Comparison of ENCODE assay signal across 1 fruit fly cellular context in genomic region chr2L:3302958-3303842, dm6.
A peak's percentile ranks its signal among the peaks of the same experiment; 100 is the strongest.
TF ChIP-seq lines count a peak whose summit lies in the region.

Gene CG9663 (minus strand): TSS chr2L:3303130.

TF ChIP-seq in whole organism, embryonic, 481 proteins besides CTCF, POLR2A, EP300 and RAD21 (continued from another document and continues in another):
- TF ChIP-seq z (GFP tag; IDR thresholded peaks at IDR 0.05; lab: Robert Waterston, UW) (no peak), bowl (GFP tag; IDR thresholded peaks at IDR 0.05; lab: Robert Waterston, UW) (peak; percentile 40; the same call in 1 of the 2 replicates), esg (GFP tag; conservative IDR thresholded peaks at IDR 0.05; lab: Robert Waterston, UW) (no peak), CG17385 (GFP tag; optimal IDR thresholded peaks at IDR 0.05; lab: Kevin White, UChicago) (peak; percentile 35), fu2 (GFP tag; optimal IDR thresholded peaks at IDR 0.05; lab: Kevin White, UChicago) (no peak), phol (tag; optimal IDR thresholded peaks at IDR 0.05; lab: Kevin White, UChicago) (peak; percentile 7), YL-1 (GFP tag; optimal IDR thresholded peaks at IDR 0.05; lab: Kevin White, UChicago) (peak; percentile 20), H2.0 (GFP tag; IDR thresholded peaks at IDR 0.05; lab: Robert Waterston, UW) (no peak), CG10462 (GFP tag; optimal IDR thresholded peaks at IDR 0.05; lab: Kevin White, UChicago) (no peak), pb (GFP tag; optimal IDR thresholded peaks at IDR 0.05; lab: Kevin White, UChicago) (peak; percentile 29), schlank (tag; optimal IDR thresholded peaks at IDR 0.05; lab: Kevin White, UChicago) (peak; percentile 18), prd (optimal IDR thresholded peaks at IDR 0.05; lab: Kevin White, UChicago) (no peak), prd (GFP tag; IDR thresholded peaks at IDR 0.05; lab: Robert Waterston, UW) (0 out of 3 replicates have a peak, but pooled peaks have one; percentile 9), CG12299 (tag; optimal IDR thresholded peaks at IDR 0.05; lab: Kevin White, UChicago) (no peak), CG6854 (GFP tag; optimal IDR thresholded peaks at IDR 0.05; lab: Kevin White, UChicago) (peak; percentile 18), eve (GFP tag; optimal IDR thresholded peaks at IDR 0.05; lab: Kevin White, UChicago) (peak in 1 of 2 experiments; percentile 27), PHDP (tag; optimal IDR thresholded peaks at IDR 0.05; lab: Kevin White, UChicago) (peak; percentile 29), CG3847 (GFP tag; IDR thresholded peaks at IDR 0.05; lab: Robert Waterston, UW) (peak; percentile 45), CG11398 (GFP tag; optimal IDR thresholded peaks at IDR 0.05; lab: Kevin White, UChicago) (no peak), ATbp (GFP tag; optimal IDR thresholded peaks at IDR 0.05; lab: Kevin White, UChicago) (no peak), Hsf (GFP tag; optimal IDR thresholded peaks at IDR 0.05; lab: Kevin White, UChicago) (no peak), Rfx (GFP tag; IDR thresholded peaks at IDR 0.05; lab: Robert Waterston, UW) (peak; percentile 52), CG12071 (GFP tag; optimal IDR thresholded peaks at IDR 0.05; lab: Kevin White, UChicago) (peak; percentile 39), ci (GFP tag; IDR thresholded peaks at IDR 0.05; lab: Robert Waterston, UW) (peak; percentile 71; the same call in 2 of the 3 replicates), Taf1 (GFP tag; IDR thresholded peaks at IDR 0.05; lab: Robert Waterston, UW) (0 out of 2 replicates have a peak, but pooled peaks have one; percentile 30), CG2875 (GFP tag; optimal IDR thresholded peaks at IDR 0.05; lab: Kevin White, UChicago) (no peak), sim (GFP tag; IDR thresholded peaks at IDR 0.05; lab: Robert Waterston, UW) (no peak), ab (GFP tag; optimal IDR thresholded peaks at IDR 0.05; lab: Kevin White, UChicago) (peak; percentile 25), bab2 (GFP tag; optimal IDR thresholded peaks at IDR 0.05; lab: Kevin White, UChicago) (no peak), CG32767 (GFP tag; IDR thresholded peaks at IDR 0.05; lab: Robert Waterston, UW) (no peak), CG10431 (GFP tag; optimal IDR thresholded peaks at IDR 0.05; lab: Kevin White, UChicago) (peak; percentile 51), slp2 (GFP tag; optimal IDR thresholded peaks at IDR 0.05; lab: Kevin White, UChicago) (no peak), CG11723 (GFP tag; optimal IDR thresholded peaks at IDR 0.05; lab: Kevin White, UChicago) (no peak), Scr (GFP tag; IDR thresholded peaks at IDR 0.05; lab: Robert Waterston, UW; ENCODE audit: partially characterized antibody) (0 out of 2 replicates have a peak, but pooled peaks have one; percentile 8), nmo (GFP tag; optimal IDR thresholded peaks at IDR 0.05; lab: Kevin White, UChicago) (peak; percentile 17), CG12219 (GFP tag; optimal IDR thresholded peaks at IDR 0.05; lab: Kevin White, UChicago) (peak; percentile 14), ind (GFP tag; optimal IDR thresholded peaks at IDR 0.05; lab: Kevin White, UChicago) (no peak), sens (GFP tag; lab: Kevin White, UChicago) (peak; percentile 19), oc (tag; optimal IDR thresholded peaks at IDR 0.05; lab: Kevin White, UChicago) (peak; percentile 31), tup (GFP tag; optimal IDR thresholded peaks at IDR 0.05; lab: Kevin White, UChicago) (no peak), sc (optimal IDR thresholded peaks at IDR 0.05; lab: Kevin White, UChicago) (no peak), sc (GFP tag; optimal IDR thresholded peaks at IDR 0.05; lab: Kevin White, UChicago) (no peak), bcd (GFP tag; optimal IDR thresholded peaks at IDR 0.05; lab: Kevin White, UChicago) (no peak), Stat92E (GFP tag; optimal IDR thresholded peaks at IDR 0.05; lab: Kevin White, UChicago) (peak in 1 of 3 experiments; percentile 59), ash1 (GFP tag; optimal IDR thresholded peaks at IDR 0.05; lab: Kevin White, UChicago) (peak; percentile 13), CG30431 (GFP tag; optimal IDR thresholded peaks at IDR 0.05; lab: Kevin White, UChicago) (no peak), klu (GFP tag; IDR thresholded peaks at IDR 0.05; lab: Robert Waterston, UW) (no peak; the same call in 1 of the 2 replicates), chn (GFP tag; optimal IDR thresholded peaks at IDR 0.05; lab: Kevin White, UChicago) (peak; percentile 4), CG12744 (GFP tag; optimal IDR thresholded peaks at IDR 0.05; lab: Kevin White, UChicago) (no peak), Xrp1 (GFP tag; IDR thresholded peaks at IDR 0.05; lab: Robert Waterston, UW) (no peak), CG14860 (GFP tag; IDR thresholded peaks at IDR 0.05; lab: Robert Waterston, UW; ENCODE audit: partially characterized antibody) (no peak), Abd-B (GFP tag; optimal IDR thresholded peaks at IDR 0.05; lab: Kevin White, UChicago) (no peak), aop (GFP tag; IDR thresholded peaks at IDR 0.05; lab: Robert Waterston, UW) (no peak), CG15696 (tag; optimal IDR thresholded peaks at IDR 0.05; lab: Kevin White, UChicago) (no peak), pnt (GFP tag; optimal IDR thresholded peaks at IDR 0.05; lab: Kevin White, UChicago) (no peak), D (optimal IDR thresholded peaks at IDR 0.05; lab: Kevin White, UChicago) (peak; percentile 66), D (GFP tag; optimal IDR thresholded peaks at IDR 0.05; lab: Kevin White, UChicago) (peak; percentile 8), h (optimal IDR thresholded peaks at IDR 0.05; lab: Kevin White, UChicago) (no peak), bigmax (GFP tag; optimal IDR thresholded peaks at IDR 0.05; lab: Kevin White, UChicago) (no peak), Gug (GFP tag; IDR thresholded peaks at IDR 0.05; lab: Robert Waterston, UW) (peak; percentile 31; the same call in 1 of the 4 replicates), Mad (GFP tag; optimal IDR thresholded peaks at IDR 0.05; lab: Kevin White, UChicago) (no peak), tll (GFP tag; optimal IDR thresholded peaks at IDR 0.05; lab: Kevin White, UChicago) (no peak), Opbp (GFP tag; IDR thresholded peaks at IDR 0.05; lab: Robert Waterston, UW; ENCODE audit: partially characterized antibody) (0 out of 3 replicates have a peak, but pooled peaks have one; percentile 44), dati (GFP tag; IDR thresholded peaks at IDR 0.05; lab: Robert Waterston, UW) (no peak), mld (GFP tag; IDR thresholded peaks at IDR 0.05; lab: Robert Waterston, UW; ENCODE audit: partially characterized antibody) (no peak), Six4 (GFP tag; optimal IDR thresholded peaks at IDR 0.05; lab: Kevin White, UChicago) (no peak), Max (GFP tag; optimal IDR thresholded peaks at IDR 0.05; lab: Kevin White, UChicago) (peak; percentile 11), Spps (tag; optimal IDR thresholded peaks at IDR 0.05; lab: Kevin White, UChicago) (no peak), Atf6 (GFP tag; IDR thresholded peaks at IDR 0.05; lab: Robert Waterston, UW) (peak; percentile 14; the same call in 1 of the 2 replicates), Side (GFP tag; optimal IDR thresholded peaks at IDR 0.05; lab: Kevin White, UChicago) (peak; percentile 13), CG34224 (GFP tag; IDR thresholded peaks at IDR 0.05; lab: Robert Waterston, UW; ENCODE audit: partially characterized antibody) (peak; percentile 60), CG10565 (GFP tag; optimal IDR thresholded peaks at IDR 0.05; lab: Kevin White, UChicago) (no peak), CG2889 (GFP tag; IDR thresholded peaks at IDR 0.05; lab: Robert Waterston, UW) (no peak), HLH4C (GFP tag; IDR thresholded peaks at IDR 0.05; lab: Robert Waterston, UW; ENCODE audit: partially characterized antibody) (peak; percentile 39; the same call in 1 of the 3 replicates), CG12769 (tag; optimal IDR thresholded peaks at IDR 0.05; lab: Kevin White, UChicago) (peak; percentile 71), CG1603 (tag; optimal IDR thresholded peaks at IDR 0.05; lab: Kevin White, UChicago) (peak; percentile 57), CG6272 (GFP tag; IDR thresholded peaks at IDR 0.05; lab: Robert Waterston, UW) (no peak), Eip74EF (GFP tag; optimal IDR thresholded peaks at IDR 0.05; lab: Kevin White, UChicago) (peak in 1 of 2 experiments; percentile 5), CG2129 (GFP tag; IDR thresholded peaks at IDR 0.05; lab: Robert Waterston, UW; ENCODE audit: partially characterized antibody) (no peak), grau (tag; optimal IDR thresholded peaks at IDR 0.05; lab: Kevin White, UChicago) (no peak), kah (GFP tag; optimal IDR thresholded peaks at IDR 0.05; lab: Kevin White, UChicago) (no peak), CG11456 (GFP tag; IDR thresholded peaks at IDR 0.05; lab: Robert Waterston, UW) (no peak), gfzf (GFP tag; optimal IDR thresholded peaks at IDR 0.05; lab: Kevin White, UChicago) (peak; percentile 91), dimm (GFP tag; IDR thresholded peaks at IDR 0.05; lab: Robert Waterston, UW) (no peak), CG15269 (tag; optimal IDR thresholded peaks at IDR 0.05; lab: Kevin White, UChicago) (no peak), trem (tag; optimal IDR thresholded peaks at IDR 0.05; lab: Kevin White, UChicago) (peak; percentile 43), CG6654 (GFP tag; optimal IDR thresholded peaks at IDR 0.05; lab: Kevin White, UChicago) (no peak), sug (tag; optimal IDR thresholded peaks at IDR 0.05; lab: Kevin White, UChicago) (peak; percentile 44), CG13894 (tag; optimal IDR thresholded peaks at IDR 0.05; lab: Kevin White, UChicago) (peak; percentile 48), CG7928 (GFP tag; optimal IDR thresholded peaks at IDR 0.05; lab: Kevin White, UChicago) (no peak), stc (GFP tag; IDR thresholded peaks at IDR 0.05; lab: Robert Waterston, UW) (no peak), Sox100B (GFP tag; optimal IDR thresholded peaks at IDR 0.05; lab: Kevin White, UChicago) (no peak), Vsx1 (GFP tag; optimal IDR thresholded peaks at IDR 0.05; lab: Kevin White, UChicago) (no peak), sr (GFP tag; IDR thresholded peaks at IDR 0.05; lab: Robert Waterston, UW) (peak; percentile 92), MESR4 (GFP tag; optimal IDR thresholded peaks at IDR 0.05; lab: Kevin White, UChicago) (no peak), CG12942 (GFP tag; optimal IDR thresholded peaks at IDR 0.05; lab: Kevin White, UChicago) (no peak), Awh (GFP tag; IDR thresholded peaks at IDR 0.05; lab: Robert Waterston, UW) (peak; percentile 49; the same call in 1 of the 2 replicates), HmgZ (tag; optimal IDR thresholded peaks at IDR 0.05; lab: Kevin White, UChicago) (peak; percentile 46), Dip2 (GFP tag; IDR thresholded peaks at IDR 0.05; lab: Robert Waterston, UW) (no peak), CG7745 (tag; optimal IDR thresholded peaks at IDR 0.05; lab: Kevin White, UChicago) (peak; percentile 11), CG7987 (GFP tag; optimal IDR thresholded peaks at IDR 0.05; lab: Kevin White, UChicago) (no peak), scrt (GFP tag; optimal IDR thresholded peaks at IDR 0.05; lab: Kevin White, UChicago) (peak; percentile 37), CG6689 (GFP tag; IDR thresholded peaks at IDR 0.05; lab: Robert Waterston, UW) (no peak), CG33213 (GFP tag; optimal IDR thresholded peaks at IDR 0.05; lab: Kevin White, UChicago) (peak; percentile 38), CG13775 (GFP tag; optimal IDR thresholded peaks at IDR 0.05; lab: Kevin White, UChicago) (peak; percentile 1), Dll (GFP tag; IDR thresholded peaks at IDR 0.05; lab: Robert Waterston, UW; ENCODE audit: partially characterized antibody) (peak; percentile 43; the same call in 2 of the 4 replicates), Ets65A (GFP tag; lab: Kevin White, UChicago) (no peak), Dp (GFP tag; optimal IDR thresholded peaks at IDR 0.05; lab: Kevin White, UChicago) (peak; percentile 95), ttk (GFP tag; IDR thresholded peaks at IDR 0.05; lab: Robert Waterston, UW) (peak; percentile 55), stwl (tag; optimal IDR thresholded peaks at IDR 0.05; lab: Kevin White, UChicago) (peak; percentile 95), Hmr (GFP tag; optimal IDR thresholded peaks at IDR 0.05; lab: Kevin White, UChicago) (no peak), C15 (GFP tag; IDR thresholded peaks at IDR 0.05; lab: Robert Waterston, UW) (no peak), zfh2 (GFP tag; optimal IDR thresholded peaks at IDR 0.05; lab: Kevin White, UChicago) (peak; percentile 24), CG11247 (GFP tag; IDR thresholded peaks at IDR 0.05; lab: Robert Waterston, UW) (0 out of 2 replicates have a peak, but pooled peaks have one; percentile 10), sima (GFP tag; optimal IDR thresholded peaks at IDR 0.05; lab: Kevin White, UChicago) (no peak), hkb (optimal IDR thresholded peaks at IDR 0.05; lab: Kevin White, UChicago) (no peak), hkb (GFP tag; IDR thresholded peaks at IDR 0.05; lab: Robert Waterston, UW) (peak; percentile 36; the same call in 1 of the 2 replicates), HLHmδ (GFP tag; optimal IDR thresholded peaks at IDR 0.05; lab: Kevin White, UChicago) (no peak), CG6254 (GFP tag; optimal IDR thresholded peaks at IDR 0.05; lab: Kevin White, UChicago) (peak; percentile 16), Dfd (GFP tag; optimal IDR thresholded peaks at IDR 0.05; lab: Kevin White, UChicago) (no peak), Myb (GFP tag; optimal IDR thresholded peaks at IDR 0.05; lab: Kevin White, UChicago) (peak; percentile 99), CG1832 (GFP tag; optimal IDR thresholded peaks at IDR 0.05; lab: Kevin White, UChicago) (no peak), CG10959 (GFP tag; IDR thresholded peaks at IDR 0.05; lab: Robert Waterston, UW) (0 out of 2 replicates have a peak, but pooled peaks have one; percentile 14), CG1792 (GFP tag; optimal IDR thresholded peaks at IDR 0.05; lab: Kevin White, UChicago) (no peak), hb (GFP tag; IDR thresholded peaks at IDR 0.05; lab: Robert Waterston, UW; ENCODE audit: partially characterized antibody) (no peak), Hmx (GFP tag; optimal IDR thresholded peaks at IDR 0.05; lab: Kevin White, UChicago) (no peak), NFAT (GFP tag; IDR thresholded peaks at IDR 0.05; lab: Robert Waterston, UW) (peak; percentile 21; the same call in 1 of the 2 replicates), al (GFP tag; IDR thresholded peaks at IDR 0.05; lab: Robert Waterston, UW) (no peak), exex (tag; optimal IDR thresholded peaks at IDR 0.05; lab: Kevin White, UChicago) (peak; percentile 86), lbe (GFP tag; optimal IDR thresholded peaks at IDR 0.05; lab: Kevin White, UChicago) (peak; percentile 43), ac (GFP tag; optimal IDR thresholded peaks at IDR 0.05; lab: Kevin White, UChicago) (no peak), CG5245 (GFP tag; optimal IDR thresholded peaks at IDR 0.05; lab: Kevin White, UChicago) (no peak), CG8478 (optimal IDR thresholded peaks at IDR 0.05; lab: Kevin White, UChicago) (no peak)
